Worm (Caenorhabditis elegans) whole organism, young adult: ENCODE results near the gene mpk-2.

Experiments
- B0261.1 ChIP-seq: sonication (generic microtip); optimal IDR thresholded peaks from 2 replicates; lab custom pipeline; 2016; ENCODE audit warnings: mild to moderate bottlenecking, missing genetic modification characterization, moderate library complexity, missing compliant biosample characterization
- F49E8.2 ChIP-seq: sonication (generic microtip); optimal IDR thresholded peaks from 3 replicates; lab custom pipeline; 2017; ENCODE audit warnings: missing genetic modification characterization, mild to moderate bottlenecking, missing compliant biosample characterization, antibody characterized with exemption, moderate library complexity; ENCODE audit not compliant: insufficient read depth
- F55B11.4 ChIP-seq: sonication (generic microtip); optimal IDR thresholded peaks from 2 replicates; lab custom pipeline; 2016; ENCODE audit warnings: missing compliant biosample characterization, missing genetic modification characterization, borderline replicate concordance; ENCODE audit not compliant: insufficient read depth
- K11D2.4 ChIP-seq: fragments of 200-800 bp; sonication (Bioruptor generic); IDR thresholded peaks from 2 replicates; pipeline ENCODE4 v1.3.6; 2022; ENCODE audit warnings: missing genetic modification reagents, missing genetic modification characterization, missing compliant biosample characterization
- T07F8.4 ChIP-seq: sonication (generic microtip); optimal IDR thresholded peaks from 2 replicates; lab custom pipeline; 2016; ENCODE audit warnings: mild to moderate bottlenecking, missing genetic modification characterization, moderate library complexity, missing compliant biosample characterization
- Y95B8A.8 ChIP-seq: fragments of 200-800 bp; sonication (Bioruptor generic); IDR thresholded peaks from 2 replicates; pipeline ENCODE4 v1.3.6; 2022; ENCODE audit warnings: missing genetic modification reagents, missing genetic modification characterization, missing compliant biosample characterization
- ZK185.1 ChIP-seq: sonication (generic microtip); optimal IDR thresholded peaks from 2 replicates; lab custom pipeline; 2016; ENCODE audit warnings: mild to moderate bottlenecking, missing genetic modification characterization, missing compliant biosample characterization; ENCODE audit not compliant: poor library complexity, severe bottlenecking
- akir-1 ChIP-seq: fragments of 200-800 bp; sonication (Bioruptor generic); optimal IDR thresholded peaks from 2 replicates; lab custom pipeline; 2018; ENCODE audit warnings: mild to moderate bottlenecking, missing genetic modification characterization, moderate library complexity, missing compliant biosample characterization
- aptf-2 ChIP-seq: fragments of 200-800 bp; sonication (Bioruptor generic); conservative IDR thresholded peaks from 2 replicates; pipeline ENCODE4 v1.3.6; 2022; ENCODE audit warnings: missing genetic modification reagents, missing genetic modification characterization, missing compliant biosample characterization
- attf-3 ChIP-seq: fragments of 200-800 bp; sonication (Bioruptor generic); conservative IDR thresholded peaks from 2 replicates; pipeline ENCODE4 v1.3.6; 2022; ENCODE audit warnings: missing genetic modification reagents, missing genetic modification characterization, missing compliant biosample characterization
- attf-6 ChIP-seq: fragments of 200-800 bp; sonication (Bioruptor generic); IDR thresholded peaks from 2 replicates; pipeline ENCODE4 v1.3.6; 2022; ENCODE audit warnings: missing genetic modification reagents, missing genetic modification characterization, missing compliant biosample characterization
- bed-2 ChIP-seq: fragments of 200-800 bp; sonication (Bioruptor generic); IDR thresholded peaks from 2 replicates; pipeline ENCODE4 v1.3.6; 2022; ENCODE audit warnings: missing genetic modification reagents, missing genetic modification characterization, missing compliant biosample characterization
- ccch-3 ChIP-seq: fragments of 200-800 bp; sonication (Bioruptor generic); optimal IDR thresholded peaks from 2 replicates; lab custom pipeline; 2018; ENCODE audit warnings: mild to moderate bottlenecking, missing genetic modification characterization, missing compliant biosample characterization
- chd-7 ChIP-seq: sonication (generic microtip); optimal IDR thresholded peaks from 2 replicates; lab custom pipeline; 2016; ENCODE audit warnings: mild to moderate bottlenecking, missing genetic modification characterization, moderate library complexity, missing compliant biosample characterization
- dpff-1 ChIP-seq: sonication (generic microtip); optimal IDR thresholded peaks from 2 replicates; lab custom pipeline; 2017; ENCODE audit warnings: mild to moderate bottlenecking, missing genetic modification characterization, missing compliant biosample characterization
- dpl-1 ChIP-seq: fragments of 150-350 bp; optimal IDR thresholded peaks from 2 replicates; lab custom pipeline; 2014; ENCODE audit warnings: missing biosample characterization, missing genetic modification reagents, missing genetic modification characterization
- efl-1 ChIP-seq: fragments of 150-350 bp; optimal IDR thresholded peaks from 2 replicates; lab custom pipeline; 2014; ENCODE audit warnings: missing biosample characterization, missing genetic modification reagents, missing genetic modification characterization
- egl-18 ChIP-seq: fragments of 200-800 bp; sonication (Bioruptor generic); IDR thresholded peaks from 2 replicates; pipeline ENCODE4 v1.3.6; 2022; ENCODE audit warnings: missing genetic modification reagents, missing genetic modification characterization, missing compliant biosample characterization
- egrh-3 ChIP-seq: fragments of 200-800 bp; sonication (Bioruptor generic); IDR thresholded peaks from 2 replicates; pipeline ENCODE4 v1.3.6; 2022; ENCODE audit warnings: missing genetic modification reagents, missing genetic modification characterization, missing compliant biosample characterization
- hmg-20 ChIP-seq: fragments of 200-800 bp; sonication (Bioruptor generic); IDR thresholded peaks from 2 replicates; pipeline ENCODE4 v1.3.6; 2022; ENCODE audit warnings: missing genetic modification reagents, missing genetic modification characterization, missing compliant biosample characterization
- hrde-1 ChIP-seq: sonication (generic microtip); optimal IDR thresholded peaks from 2 replicates; lab custom pipeline; 2016; ENCODE audit warnings: missing genetic modification characterization, mild to moderate bottlenecking, missing compliant biosample characterization, moderate library complexity, missing genotype, missing genetic modification reagents, borderline replicate concordance
- lag-1 ChIP-seq: fragments of 200-800 bp; sonication (Bioruptor generic); IDR thresholded peaks from 2 replicates; pipeline ENCODE4 v1.3.6; 2022; ENCODE audit warnings: missing genetic modification reagents, missing genetic modification characterization, missing compliant biosample characterization
- let-607 ChIP-seq, 2 experiments: fragments of 200-800 bp in 1 of 2; sonication (Bioruptor generic) in 1 of 2; sonication (generic microtip) in 1 of 2; optimal IDR thresholded peaks; 2 replicates each; lab custom pipeline; 2016 to 2018; ENCODE audit warnings: mild to moderate bottlenecking in 2 of 2, missing compliant biosample characterization in 2 of 2, missing genetic modification characterization in 2 of 2, moderate library complexity in 2 of 2, missing genotype in 1 of 2
- lin-40 ChIP-seq: sonication (generic microtip); optimal IDR thresholded peaks from 2 replicates; lab custom pipeline; 2016; ENCODE audit warnings: missing genetic modification characterization, mild to moderate bottlenecking, missing compliant biosample characterization, missing genotype, missing genetic modification reagents
- lsl-1 ChIP-seq: fragments of 200-800 bp; sonication (Bioruptor generic); optimal IDR thresholded peaks from 2 replicates; lab custom pipeline; 2018; ENCODE audit warnings: mild to moderate bottlenecking, missing genetic modification characterization, moderate library complexity, missing compliant biosample characterization
- madf-3 ChIP-seq: fragments of 200-800 bp; sonication (Bioruptor generic); IDR thresholded peaks from 2 replicates; pipeline ENCODE4 v1.3.6; 2022; ENCODE audit warnings: missing genetic modification reagents, missing genetic modification characterization, missing compliant biosample characterization
- madf-6 ChIP-seq: fragments of 200-800 bp; sonication (Bioruptor generic); IDR thresholded peaks from 2 replicates; pipeline ENCODE4 v1.3.6; 2022; ENCODE audit warnings: missing genetic modification reagents, missing genetic modification characterization, missing compliant biosample characterization
- madf-8 ChIP-seq: fragments of 200-800 bp; sonication (Bioruptor generic); conservative IDR thresholded peaks from 2 replicates; pipeline ENCODE4 v1.3.6; 2022; ENCODE audit warnings: missing genetic modification reagents, missing genetic modification characterization, missing compliant biosample characterization
- mxl-1 ChIP-seq: sonication (generic microtip); optimal IDR thresholded peaks from 2 replicates; lab custom pipeline; 2016; ENCODE audit warnings: missing genetic modification characterization, missing compliant biosample characterization
- nfya-1 ChIP-seq: sonication (generic microtip); optimal IDR thresholded peaks from 2 replicates; lab custom pipeline; 2017; ENCODE audit warnings: antibody characterized with exemption, missing compliant biosample characterization, missing genetic modification characterization, borderline replicate concordance; ENCODE audit not compliant: insufficient read depth
- nhr-120 ChIP-seq: fragments of 200-800 bp; sonication (Bioruptor generic); IDR thresholded peaks from 2 replicates; pipeline ENCODE4 v1.3.6; 2022; ENCODE audit warnings: missing genetic modification characterization, missing compliant biosample characterization
- pbrm-1 ChIP-seq: fragments of 200-800 bp; sonication (Bioruptor generic); IDR thresholded peaks from 2 replicates; pipeline ENCODE4 v1.3.6; 2022; ENCODE audit warnings: missing genetic modification reagents, missing genetic modification characterization, missing compliant biosample characterization
- rcor-1 ChIP-seq: fragments of 200-800 bp; sonication (Bioruptor generic); IDR thresholded peaks from 2 replicates; pipeline ENCODE4 v1.3.6; 2022; ENCODE audit warnings: missing genetic modification reagents, missing genetic modification characterization, missing compliant biosample characterization
- sdz-38 ChIP-seq: sonication (generic microtip); optimal IDR thresholded peaks from 2 replicates; lab custom pipeline; 2016; ENCODE audit warnings: missing genotype, missing genetic modification characterization, missing compliant biosample characterization
- snpc-1.3 ChIP-seq: sonication (generic microtip); optimal IDR thresholded peaks from 2 replicates; lab custom pipeline; 2017; ENCODE audit warnings: missing genetic modification characterization, mild to moderate bottlenecking, missing compliant biosample characterization, antibody characterized with exemption, moderate library complexity, missing genotype, missing genetic modification reagents; ENCODE audit not compliant: insufficient read depth
- snpc-3.4 ChIP-seq: sonication (generic microtip); optimal IDR thresholded peaks from 2 replicates; lab custom pipeline; 2017; ENCODE audit warnings: missing genetic modification characterization, mild to moderate bottlenecking, missing compliant biosample characterization, antibody characterized with exemption, moderate library complexity, missing genotype, missing genetic modification reagents
- snpc-4 ChIP-seq, 5 experiments: fragments of 150-350 bp in 1 of 5; sonication (generic microtip) in 4 of 5; optimal IDR thresholded peaks; 2 replicates each; lab custom pipeline; 2014 to 2018; ENCODE audit warnings: missing genetic modification characterization in 5 of 5, missing biosample characterization in 3 of 5, antibody characterized with exemption in 2 of 5, mild to moderate bottlenecking in 2 of 5, missing compliant biosample characterization in 2 of 5, missing genotype in 2 of 5, moderate library complexity in 2 of 5, missing genetic modification reagents in 1 of 5
- tbx-9 ChIP-seq: sonication (generic microtip); optimal IDR thresholded peaks from 2 replicates; lab custom pipeline; 2016; ENCODE audit warnings: borderline replicate concordance, missing genetic modification characterization, inconsistent platforms, missing compliant biosample characterization
- tlf-1 ChIP-seq: fragments of 200-800 bp; sonication (Bioruptor generic); optimal IDR thresholded peaks from 2 replicates; lab custom pipeline; 2018; ENCODE audit warnings: mild to moderate bottlenecking, missing genetic modification characterization, missing compliant biosample characterization
- unc-62 ChIP-seq: fragments of 150-350 bp; optimal IDR thresholded peaks from 2 replicates; lab custom pipeline; 2014; ENCODE audit warnings: missing biosample characterization, missing genetic modification reagents, missing genetic modification characterization
- xnd-1 ChIP-seq: sonication (generic microtip); optimal IDR thresholded peaks from 2 replicates; lab custom pipeline; 2016; ENCODE audit warnings: missing genotype, missing genetic modification reagents, missing genetic modification characterization, missing compliant biosample characterization
- zfh-2 ChIP-seq: fragments of 200-800 bp; sonication (Bioruptor generic); conservative IDR thresholded peaks from 2 replicates; pipeline ENCODE4 v1.3.6; 2022; ENCODE audit warnings: missing genetic modification reagents, missing genetic modification characterization, missing compliant biosample characterization
- ztf-22 ChIP-seq: fragments of 200-800 bp; sonication (Bioruptor generic); optimal IDR thresholded peaks from 2 replicates; lab custom pipeline; 2018; ENCODE audit warnings: mild to moderate bottlenecking, missing genetic modification characterization, moderate library complexity, missing compliant biosample characterization
- ztf-25 ChIP-seq: fragments of 200-800 bp; sonication (Bioruptor generic); IDR thresholded peaks from 2 replicates; pipeline ENCODE4 v1.3.6; 2022; ENCODE audit warnings: missing genetic modification reagents, missing genetic modification characterization, missing compliant biosample characterization

The mpk-2 gene

DNA sequence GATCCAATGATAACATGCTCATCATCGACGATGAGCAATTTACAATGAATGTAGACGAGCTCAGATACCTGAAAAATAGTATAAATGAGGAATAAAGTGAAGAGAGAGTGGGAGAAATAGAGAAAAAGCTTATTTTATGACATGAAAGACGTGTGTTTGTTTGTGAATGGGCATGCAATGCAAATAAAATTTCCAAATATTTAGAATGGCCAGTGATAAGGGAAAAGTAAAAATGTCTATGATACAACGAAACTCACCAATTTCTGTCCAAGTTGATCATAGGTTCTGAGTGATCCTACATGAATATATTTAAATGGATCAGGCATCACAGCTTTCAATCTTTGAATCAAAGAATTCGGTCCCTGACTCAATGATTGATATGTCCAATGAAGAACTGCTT is 17.8 kb upstream of the mpk-2 start:
- TF ChIP-seq tlf-1 (no peak), ZK185.1 (no peak), nfya-1 (tag; lab: Kevin White, UChicago) (no peak)
- TF ChIP-seq, all 124 proteins: peak for 0

ce11 chrII:5091640-5092243 is 12.2 kb upstream of the mpk-2 start, which contains the start of gene pld-1:
Gene pld-1 (minus strand): TSS chrII:5091690.
- TF ChIP-seq efl-1 (GFP tag; lab: Kevin White, UChicago) (peak; percentile 80), akir-1 (no peak), dpl-1 (peak; percentile 49), rcor-1 (GFP tag; lab: Robert Waterston, UW) (no peak), lag-1 (GFP tag; lab: Robert Waterston, UW) (no peak), madf-6 (GFP tag; lab: Robert Waterston, UW) (peak; percentile 96), chd-7 (tag; lab: Kevin White, UChicago) (no peak), dpff-1 (tag; lab: Kevin White, UChicago) (no peak), F49E8.2 (tag; lab: Kevin White, UChicago) (peak; percentile 65), F55B11.4 (tag; lab: Kevin White, UChicago) (no peak), B0261.1 (tag; lab: Kevin White, UChicago) (no peak), ccch-3 (no peak), bed-2 (GFP tag; lab: Robert Waterston, UW) (no peak), xnd-1 (tag; lab: Kevin White, UChicago) (peak; percentile 93), T07F8.4 (tag; lab: Kevin White, UChicago) (no peak), egrh-3 (no peak), attf-3 (no peak), tbx-9 (no peak), lsl-1 (GFP tag; lab: Kevin White, UChicago) (peak; percentile 97), madf-8 (peak; percentile 86), ZK185.1 (no peak), Y95B8A.8 (GFP tag; lab: Robert Waterston, UW) (no peak), ztf-22 (GFP tag; lab: Kevin White, UChicago) (no peak), aptf-2 (no peak), madf-3 (GFP tag; lab: Robert Waterston, UW) (no peak), pbrm-1 (GFP tag; lab: Robert Waterston, UW) (no peak), attf-6 (GFP tag; lab: Robert Waterston, UW) (no peak), snpc-4 (GFP tag; optimal IDR thresholded peaks at IDR 0.05; lab: Kevin White, UChicago) (no peak), snpc-4 (tag; optimal IDR thresholded peaks at IDR 0.05; lab: Kevin White, UChicago) (peak in 1 of 4 experiments; percentile 7), snpc-1.3 (tag; lab: Kevin White, UChicago) (peak; percentile 43), egl-18 (no peak), unc-62 (GFP tag; lab: Kevin White, UChicago) (no peak), lin-40 (tag; lab: Kevin White, UChicago) (no peak), zfh-2 (GFP tag; lab: Robert Waterston, UW) (no peak), snpc-3.4 (tag; lab: Kevin White, UChicago) (peak; percentile 76), nhr-120 (GFP tag; lab: Robert Waterston, UW) (no peak), ztf-25 (GFP tag; lab: Robert Waterston, UW) (no peak), hrde-1 (tag; lab: Kevin White, UChicago) (no peak), let-607 (tag; optimal IDR thresholded peaks at IDR 0.05; lab: Kevin White, UChicago) (no peak), hmg-20 (GFP tag; lab: Robert Waterston, UW) (no peak), K11D2.4 (no peak), sdz-38 (no peak), mxl-1 (no peak)
